Fruit fly (Drosophila melanogaster): Measurements from ENCODE around the gene upd3.

Gene upd3

dm6 chrX:18239301-18239700, 37.7 kb upstream of the upd3 start (continued):
- TF ChIP-seq CG4617 (GFP tag; optimal IDR thresholded peaks at IDR 0.05; ENCODE audit: borderline replicate concordance), result no peak
- TF ChIP-seq dpn (GFP tag; optimal IDR thresholded peaks at IDR 0.05), result peak in 1 of 2 experiments; percentile 48
- TF ChIP-seq Oaz (GFP tag; IDR thresholded peaks at IDR 0.05), result no peak
- no peak for TF ChIP-seq CG11093 (GFP tag; IDR thresholded peaks at IDR 0.05)
- peak; percentile 44 for TF ChIP-seq CG4424 (GFP tag; optimal IDR thresholded peaks at IDR 0.05)
- peak; percentile 48; the same call in 1 of the 2 replicates for TF ChIP-seq Bgb (GFP tag; IDR thresholded peaks at IDR 0.05; ENCODE audit: partially characterized antibody)
- TF ChIP-seq H15 (GFP tag; IDR thresholded peaks at IDR 0.05), result no peak; the same call in 2 of the 3 replicates
- no peak for TF ChIP-seq BtbVII (GFP tag; optimal IDR thresholded peaks at IDR 0.05)
- TF ChIP-seq CG15011 (GFP tag; optimal IDR thresholded peaks at IDR 0.05), result no peak
- no peak for TF ChIP-seq sens (GFP tag)
- TF ChIP-seq CG4730 (GFP tag; IDR thresholded peaks at IDR 0.05), result 0 out of 2 replicates have a peak, but pooled peaks have one; percentile 19
- no peak for TF ChIP-seq E2f1 (GFP tag; IDR thresholded peaks at IDR 0.05)
- TF ChIP-seq eyg (GFP tag; optimal IDR thresholded peaks at IDR 0.05), result no peak
- TF ChIP-seq CG11696 (GFP tag; IDR thresholded peaks at IDR 0.05), result no peak
- no peak for TF ChIP-seq CG6683 (GFP tag; optimal IDR thresholded peaks at IDR 0.05)
- no peak for TF ChIP-seq Dfd (GFP tag; optimal IDR thresholded peaks at IDR 0.05)
- no peak for TF ChIP-seq Sry-β (GFP tag; optimal IDR thresholded peaks at IDR 0.05)
- TF ChIP-seq CG10267 (tag; optimal IDR thresholded peaks at IDR 0.05), result peak; percentile 5
- TF ChIP-seq Lpt (GFP tag; optimal IDR thresholded peaks at IDR 0.05), result no peak
- peak; percentile 4 for TF ChIP-seq ems (GFP tag; optimal IDR thresholded peaks at IDR 0.05)
- TF ChIP-seq CG13894 (tag; optimal IDR thresholded peaks at IDR 0.05), result no peak
- no peak for TF ChIP-seq gcm2 (GFP tag; optimal IDR thresholded peaks at IDR 0.05)
- TF ChIP-seq hkb (optimal IDR thresholded peaks at IDR 0.05), result no peak
- no peak for TF ChIP-seq hkb (GFP tag; IDR thresholded peaks at IDR 0.05)
- TF ChIP-seq Adf1 (GFP tag; IDR thresholded peaks at IDR 0.05), result no peak
- TF ChIP-seq Elba2 (GFP tag; optimal IDR thresholded peaks at IDR 0.05), result no peak
- TF ChIP-seq ash1 (GFP tag; optimal IDR thresholded peaks at IDR 0.05), result no peak
- TF ChIP-seq CG7745 (tag; optimal IDR thresholded peaks at IDR 0.05), result no peak
- peak; percentile 58 for TF ChIP-seq CG1603 (tag; optimal IDR thresholded peaks at IDR 0.05)
- no peak for TF ChIP-seq row (GFP tag; IDR thresholded peaks at IDR 0.05)
- TF ChIP-seq CG2120 (GFP tag; optimal IDR thresholded peaks at IDR 0.05), result no peak
- no peak for TF ChIP-seq CG11398 (GFP tag; optimal IDR thresholded peaks at IDR 0.05)
- TF ChIP-seq pum (GFP tag; optimal IDR thresholded peaks at IDR 0.05), result peak; percentile 30
- TF ChIP-seq CG14441 (GFP tag; IDR thresholded peaks at IDR 0.05), result no peak
- no peak for TF ChIP-seq Hand (GFP tag; optimal IDR thresholded peaks at IDR 0.05)
- TF ChIP-seq CG17328 (GFP tag; IDR thresholded peaks at IDR 0.05), result no peak
- peak; percentile 3 for TF ChIP-seq CG18262 (tag; optimal IDR thresholded peaks at IDR 0.05)
- TF ChIP-seq gce (GFP tag; IDR thresholded peaks at IDR 0.05), result no peak
- no peak for TF ChIP-seq ac (GFP tag; optimal IDR thresholded peaks at IDR 0.05)
- no peak for TF ChIP-seq lilli (GFP tag; optimal IDR thresholded peaks at IDR 0.05)
- TF ChIP-seq Trl (optimal IDR thresholded peaks at IDR 0.05), result no peak
- TF ChIP-seq Trl (GFP tag; optimal IDR thresholded peaks at IDR 0.05), result peak; percentile 16
- TF ChIP-seq CG18011 (GFP tag; optimal IDR thresholded peaks at IDR 0.05), result peak; percentile 97
- TF ChIP-seq Hr78 (GFP tag; optimal IDR thresholded peaks at IDR 0.05), result no peak
- peak; percentile 95 for TF ChIP-seq Med (GFP tag)
- no peak for TF ChIP-seq CG10321 (GFP tag; IDR thresholded peaks at IDR 0.05)
- no peak for TF ChIP-seq bowl (GFP tag; IDR thresholded peaks at IDR 0.05)
- no peak for TF ChIP-seq NK7.1 (GFP tag; optimal IDR thresholded peaks at IDR 0.05)
- no peak for TF ChIP-seq esg (GFP tag; conservative IDR thresholded peaks at IDR 0.05)
- no peak for TF ChIP-seq tll (GFP tag; optimal IDR thresholded peaks at IDR 0.05)
- no peak for TF ChIP-seq Spps (tag; optimal IDR thresholded peaks at IDR 0.05)
- TF ChIP-seq bigmax (GFP tag; optimal IDR thresholded peaks at IDR 0.05), result no peak
- no peak for TF ChIP-seq CG14860 (GFP tag; IDR thresholded peaks at IDR 0.05; ENCODE audit: partially characterized antibody)
